Fruit fly (Drosophila melanogaster): ENCODE results near the gene CG12219.

Gene CG12219

dm6 chrX:6301052-6301451 lies at the start of gene CG12219 (continued):
- TF ChIP-seq sna (GFP tag; IDR thresholded peaks at IDR 0.05; ENCODE audit: partially characterized antibody): peak; percentile 48
- TF ChIP-seq Mrtf (GFP tag; IDR thresholded peaks at IDR 0.05): no peak
- no peak for TF ChIP-seq al (GFP tag; IDR thresholded peaks at IDR 0.05)
- TF ChIP-seq Elba2 (GFP tag; optimal IDR thresholded peaks at IDR 0.05): no peak
- no peak for TF ChIP-seq CG2678 (tag; optimal IDR thresholded peaks at IDR 0.05)
- peak; percentile 64 for TF ChIP-seq Med (GFP tag)
- peak; percentile 38; the same call in 1 of the 3 replicates for TF ChIP-seq zen2 (GFP tag; IDR thresholded peaks at IDR 0.05; ENCODE audit: partially characterized antibody)
- TF ChIP-seq dmrt99B (tag; optimal IDR thresholded peaks at IDR 0.05): no peak
- no peak for TF ChIP-seq CG34422 (GFP tag; IDR thresholded peaks at IDR 0.05)
- TF ChIP-seq pzg (GFP tag; optimal IDR thresholded peaks at IDR 0.05): peak; percentile 72
- 0 out of 2 replicates have a peak, but pooled peaks have one; percentile 8 for TF ChIP-seq CG42726 (GFP tag; IDR thresholded peaks at IDR 0.05; ENCODE audit: partially characterized antibody)
- TF ChIP-seq CG9932 (GFP tag; IDR thresholded peaks at IDR 0.05): no peak
- no peak for TF ChIP-seq bowl (GFP tag; IDR thresholded peaks at IDR 0.05)
- peak; percentile 1 for TF ChIP-seq nmo (GFP tag; optimal IDR thresholded peaks at IDR 0.05)
- TF ChIP-seq CG10959 (GFP tag; IDR thresholded peaks at IDR 0.05): no peak
- TF ChIP-seq en (GFP tag; optimal IDR thresholded peaks at IDR 0.05): no peak
- no peak for TF ChIP-seq CG6683 (GFP tag; optimal IDR thresholded peaks at IDR 0.05)
- TF ChIP-seq Max (GFP tag; optimal IDR thresholded peaks at IDR 0.05): no peak
- no peak for TF ChIP-seq Fer2 (tag; optimal IDR thresholded peaks at IDR 0.05)
- TF ChIP-seq run (tag; optimal IDR thresholded peaks at IDR 0.05): no peak
- TF ChIP-seq CTCF (GFP tag; optimal IDR thresholded peaks at IDR 0.05): no peak
- TF ChIP-seq CG12659 (GFP tag; optimal IDR thresholded peaks at IDR 0.05): peak; percentile 20
- TF ChIP-seq CG3163 (GFP tag; optimal IDR thresholded peaks at IDR 0.05): no peak
- no peak for TF ChIP-seq eve (GFP tag; optimal IDR thresholded peaks at IDR 0.05)
- TF ChIP-seq bbx (GFP tag; IDR thresholded peaks at IDR 0.05; ENCODE audit: partially characterized antibody): peak; percentile 50
- no peak for TF ChIP-seq CG2120 (GFP tag; optimal IDR thresholded peaks at IDR 0.05)
- TF ChIP-seq CG17186 (GFP tag; optimal IDR thresholded peaks at IDR 0.05): peak; percentile 20
- no peak for TF ChIP-seq dpn (GFP tag; optimal IDR thresholded peaks at IDR 0.05)
- TF ChIP-seq ase (GFP tag; IDR thresholded peaks at IDR 0.05): no peak
- TF ChIP-seq NFAT (GFP tag; IDR thresholded peaks at IDR 0.05): no peak
- TF ChIP-seq BEAF-32 (GFP tag; optimal IDR thresholded peaks at IDR 0.05): peak; percentile 73
- no peak for TF ChIP-seq CG16863 (GFP tag; optimal IDR thresholded peaks at IDR 0.05)
- no peak for TF ChIP-seq zf30C (GFP tag; optimal IDR thresholded peaks at IDR 0.05)
- TF ChIP-seq psq (GFP tag; optimal IDR thresholded peaks at IDR 0.05): no peak
- TF ChIP-seq slp2 (GFP tag; optimal IDR thresholded peaks at IDR 0.05): no peak
- no peak for TF ChIP-seq Taf1 (GFP tag; IDR thresholded peaks at IDR 0.05)
- TF ChIP-seq CG12104 (GFP tag; optimal IDR thresholded peaks at IDR 0.05): no peak
- no peak for TF ChIP-seq GATAe (GFP tag; conservative IDR thresholded peaks at IDR 0.05)
- no peak for TF ChIP-seq mam (GFP tag; optimal IDR thresholded peaks at IDR 0.05)
- TF ChIP-seq Sry-β (GFP tag; optimal IDR thresholded peaks at IDR 0.05): no peak
- no peak for TF ChIP-seq Doc2 (GFP tag; IDR thresholded peaks at IDR 0.05)
- TF ChIP-seq CG30020 (tag; optimal IDR thresholded peaks at IDR 0.05): no peak
- TF ChIP-seq Hr3 (GFP tag; optimal IDR thresholded peaks at IDR 0.05): no peak
- no peak for TF ChIP-seq CG17612 (GFP tag; IDR thresholded peaks at IDR 0.05)
- TF ChIP-seq CG17802 (tag; optimal IDR thresholded peaks at IDR 0.05): no peak
- TF ChIP-seq sens (GFP tag): peak; percentile 31
- TF ChIP-seq CoRest (tag; optimal IDR thresholded peaks at IDR 0.05): peak; percentile 7
- TF ChIP-seq CG11456 (GFP tag; IDR thresholded peaks at IDR 0.05): no peak
- TF ChIP-seq bsh (GFP tag; optimal IDR thresholded peaks at IDR 0.05): no peak
- no peak for TF ChIP-seq Fer1 (GFP tag; optimal IDR thresholded peaks at IDR 0.05)
- no peak for TF ChIP-seq gcm2 (GFP tag; optimal IDR thresholded peaks at IDR 0.05)
- TF ChIP-seq grn (GFP tag; optimal IDR thresholded peaks at IDR 0.05): no peak
- TF ChIP-seq CG1024 (GFP tag; IDR thresholded peaks at IDR 0.05): no peak
